Fruit fly (Drosophila melanogaster): ENCODE results near the gene CG5355.

The CG5355 gene

dm6 chr2L:10387869-10388726 is 25.2 kb downstream of the CG5355 start, which contains the start of gene da:
Gene da, plus strand, starts transcription at chr2L:10388105.
- TF ChIP-seq OdsH (GFP tag; optimal IDR thresholded peaks at IDR 0.05), result peak; percentile 58
- no peak for TF ChIP-seq Lpt (GFP tag; optimal IDR thresholded peaks at IDR 0.05)
- TF ChIP-seq CG11902 (GFP tag; optimal IDR thresholded peaks at IDR 0.05), result peak; percentile 11
- no peak for TF ChIP-seq CG11294 (GFP tag; IDR thresholded peaks at IDR 0.05)
- peak; percentile 22 for TF ChIP-seq CG10669 (GFP tag; optimal IDR thresholded peaks at IDR 0.05)
- no peak for TF ChIP-seq CG4318 (GFP tag; optimal IDR thresholded peaks at IDR 0.05)
- peak; percentile 73 for TF ChIP-seq pdm3 (GFP tag; optimal IDR thresholded peaks at IDR 0.05)
- peak; percentile 80 for TF ChIP-seq Sox14 (GFP tag; optimal IDR thresholded peaks at IDR 0.05)
- no peak for TF ChIP-seq CG34406 (GFP tag; optimal IDR thresholded peaks at IDR 0.05)
- TF ChIP-seq Hr4 (GFP tag; optimal IDR thresholded peaks at IDR 0.05), result peak; percentile 54
- peak; percentile 61 for TF ChIP-seq lz (GFP tag; optimal IDR thresholded peaks at IDR 0.05)
- TF ChIP-seq spab (GFP tag; optimal IDR thresholded peaks at IDR 0.05), result no peak
- TF ChIP-seq ss (GFP tag; optimal IDR thresholded peaks at IDR 0.05), result peak in 1 of 2 experiments; percentile 24
- TF ChIP-seq fd85E (GFP tag; optimal IDR thresholded peaks at IDR 0.05), result no peak
- peak in 1 of 2 experiments; percentile 28 for TF ChIP-seq salr (GFP tag; optimal IDR thresholded peaks at IDR 0.05)
- TF ChIP-seq CG6163 (GFP tag; IDR thresholded peaks at IDR 0.05), result no peak
- no peak for TF ChIP-seq CG32006 (GFP tag; optimal IDR thresholded peaks at IDR 0.05)
- peak; percentile 66 for TF ChIP-seq esn (GFP tag; optimal IDR thresholded peaks at IDR 0.05)
- no peak for TF ChIP-seq CG16779 (tag; optimal IDR thresholded peaks at IDR 0.05)
- no peak for TF ChIP-seq CG3919 (GFP tag; optimal IDR thresholded peaks at IDR 0.05)
- TF ChIP-seq achi (GFP tag; optimal IDR thresholded peaks at IDR 0.05), result peak; percentile 45
- TF ChIP-seq CG10631 (GFP tag; optimal IDR thresholded peaks at IDR 0.05), result no peak
- peak; percentile 8 for TF ChIP-seq dac (GFP tag; optimal IDR thresholded peaks at IDR 0.05)
- TF ChIP-seq net (GFP tag; optimal IDR thresholded peaks at IDR 0.05), result peak; percentile 23
- peak; percentile 12 for TF ChIP-seq Ets21C (GFP tag; optimal IDR thresholded peaks at IDR 0.05)
- no peak for TF ChIP-seq CG8632 (GFP tag; optimal IDR thresholded peaks at IDR 0.05)
- no peak for TF ChIP-seq Hr38 (GFP tag; optimal IDR thresholded peaks at IDR 0.05)
- no peak for TF ChIP-seq CG11762 (GFP tag; optimal IDR thresholded peaks at IDR 0.05; ENCODE audit: insufficient read depth)
- no peak; the same call in 2 of the 3 replicates for TF ChIP-seq CG8119 (GFP tag; IDR thresholded peaks at IDR 0.05)
- no peak for TF ChIP-seq Gug (GFP tag; IDR thresholded peaks at IDR 0.05)
- no peak for TF ChIP-seq CG6854 (GFP tag; optimal IDR thresholded peaks at IDR 0.05)
- no peak for TF ChIP-seq svp (GFP tag)
- peak; percentile 5 for TF ChIP-seq Sox15 (GFP tag; optimal IDR thresholded peaks at IDR 0.05)
- TF ChIP-seq CG8319 (GFP tag; optimal IDR thresholded peaks at IDR 0.05), result no peak
- no peak for TF ChIP-seq CG9139 (GFP tag; optimal IDR thresholded peaks at IDR 0.05)
- TF ChIP-seq Smox (GFP tag; optimal IDR thresholded peaks at IDR 0.05), result peak; percentile 56
- TF ChIP-seq CG6792 (GFP tag; optimal IDR thresholded peaks at IDR 0.05), result peak; percentile 36
- peak; percentile 24 for TF ChIP-seq CG7368 (GFP tag; optimal IDR thresholded peaks at IDR 0.05)
- peak; percentile 67 for TF ChIP-seq Eip75B (GFP tag; optimal IDR thresholded peaks at IDR 0.05)
- peak; percentile 24 for TF ChIP-seq Ets96B (tag; optimal IDR thresholded peaks at IDR 0.05)
- peak; percentile 29 for TF ChIP-seq dsx (GFP tag; optimal IDR thresholded peaks at IDR 0.05; ENCODE audit: poor library complexity, severe bottlenecking)
- peak; percentile 58 for TF ChIP-seq CG31627 (GFP tag; optimal IDR thresholded peaks at IDR 0.05)
- TF ChIP-seq CG1621 (tag; optimal IDR thresholded peaks at IDR 0.05), result no peak
- peak; percentile 4 for TF ChIP-seq Sox102F (GFP tag; optimal IDR thresholded peaks at IDR 0.05)
- TF ChIP-seq cyc (GFP tag; optimal IDR thresholded peaks at IDR 0.05), result peak; percentile 50
- TF ChIP-seq CG6808 (GFP tag; optimal IDR thresholded peaks at IDR 0.05), result no peak
- TF ChIP-seq Eip93F (GFP tag; optimal IDR thresholded peaks at IDR 0.05), result peak; percentile 21
- TF ChIP-seq Blimp-1 (GFP tag; optimal IDR thresholded peaks at IDR 0.05), result peak; percentile 17
- no peak for TF ChIP-seq fd59A (GFP tag; optimal IDR thresholded peaks at IDR 0.05)
- TF ChIP-seq CG15336 (GFP tag; IDR thresholded peaks at IDR 0.05), result 0 out of 2 replicates have a peak, but pooled peaks have one; percentile 31
